Fruit fly (Drosophila melanogaster) whole organism, adult: ENCODE data around the gene IscU.

ENCODE experiments used
- Clk ChIP-seq: fragments of 200-800 bp; sonication (Bioruptor generic); optimal IDR thresholded peaks from 2 replicates; lab custom pipeline; 2017; ENCODE audit warnings: missing biosample characterization, missing genetic modification characterization
- Mnt ChIP-seq: fragments of 200-800 bp; sonication (Bioruptor generic); optimal IDR thresholded peaks from 2 replicates; lab custom pipeline; 2016; ENCODE audit warnings: missing biosample characterization, mild to moderate bottlenecking, missing genetic modification characterization
- ovo ChIP-seq: fragments of 200-800 bp; sonication (Bioruptor generic); optimal IDR thresholded peaks from 2 replicates; lab custom pipeline; 2016; ENCODE audit warnings: missing biosample characterization, missing genetic modification characterization

dm6 chr3R:8784788-8785187, 39.2 kb downstream of the IscU start:
- TF ChIP-seq ovo (GFP tag; lab: Kevin White, UChicago) (no peak), Clk (GFP tag; lab: Kevin White, UChicago) (no peak), Mnt (no peak)
